Worm (Caenorhabditis elegans): ENCODE measurements around the gene his-39.

Gene his-39

ce11 chrV:8520846-8521553, 15.3 kb upstream of the his-39 start, which contains the start of the genes F45F2.11 and otpl-7 (continued):
- TF ChIP-seq hrde-1 (tag; optimal IDR thresholded peaks at IDR 0.05; ENCODE audit: borderline replicate concordance), result no peak
- TF ChIP-seq cebp-1 (GFP tag; IDR thresholded peaks at IDR 0.05), result no peak
- no peak for TF ChIP-seq cebp-1 (tag; optimal IDR thresholded peaks at IDR 0.05)
- TF ChIP-seq hlh-12 (tag; optimal IDR thresholded peaks at IDR 0.05), result no peak
- no peak for TF ChIP-seq lir-1 (GFP tag; conservative IDR thresholded peaks at IDR 0.05)
- no peak for TF ChIP-seq atf-7 (tag; optimal IDR thresholded peaks at IDR 0.05)
- TF ChIP-seq ceh-79 (tag; optimal IDR thresholded peaks at IDR 0.05), result no peak
- TF ChIP-seq T07F8.4 (tag; optimal IDR thresholded peaks at IDR 0.05), result no peak
- peak; percentile 89 for TF ChIP-seq madf-6 (GFP tag; IDR thresholded peaks at IDR 0.05)
- TF ChIP-seq lsl-1 (GFP tag; optimal IDR thresholded peaks at IDR 0.05), result peak; percentile 94
- TF ChIP-seq C17E4.6 (GFP tag; IDR thresholded peaks at IDR 0.05), result no peak
- TF ChIP-seq D2030.7 (GFP tag; IDR thresholded peaks at IDR 0.05), result peak; percentile 28; the same call in 1 of the 2 replicates
- no peak for TF ChIP-seq Y53F4B.3 (GFP tag; IDR thresholded peaks at IDR 0.05)
- TF ChIP-seq F22D6.2 (tag; optimal IDR thresholded peaks at IDR 0.05), result no peak
- TF ChIP-seq snpc-1.3 (tag; optimal IDR thresholded peaks at IDR 0.05; ENCODE audit: insufficient read depth), result no peak
- no peak for TF ChIP-seq nhr-179 (tag; optimal IDR thresholded peaks at IDR 0.05)
- no peak for TF ChIP-seq ztf-26 (tag; optimal IDR thresholded peaks at IDR 0.05)
- TF ChIP-seq efl-1 (GFP tag; optimal IDR thresholded peaks at IDR 0.05), result peak; percentile 2
- TF ChIP-seq aptf-2 (GFP tag; conservative IDR thresholded peaks at IDR 0.05), result no peak
- no peak for TF ChIP-seq akir-1 (GFP tag; optimal IDR thresholded peaks at IDR 0.05)
- no peak for TF ChIP-seq egl-44 (GFP tag; IDR thresholded peaks at IDR 0.05)
- TF ChIP-seq nfya-1 (tag; optimal IDR thresholded peaks at IDR 0.05; ENCODE audit: borderline replicate concordance, insufficient read depth), result no peak
- no peak for TF ChIP-seq tlf-1 (GFP tag; optimal IDR thresholded peaks at IDR 0.05)
- 0 out of 2 replicates have a peak, but pooled peaks have one; percentile 35 for TF ChIP-seq madf-3 (GFP tag; IDR thresholded peaks at IDR 0.05)
- TF ChIP-seq rpc-1 (optimal IDR thresholded peaks at IDR 0.05), result no peak
- no peak for TF ChIP-seq rpc-1 (tag; optimal IDR thresholded peaks at IDR 0.05)
- TF ChIP-seq mel-28 (tag; optimal IDR thresholded peaks at IDR 0.05; ENCODE audit: borderline replicate concordance), result no peak
- no peak for TF ChIP-seq nhr-27 (tag; optimal IDR thresholded peaks at IDR 0.05)
- TF ChIP-seq egl-18 (GFP tag; IDR thresholded peaks at IDR 0.05), result no peak
- no peak for TF ChIP-seq T26A5.8 (tag; optimal IDR thresholded peaks at IDR 0.05)
- no peak for TF ChIP-seq attf-5 (GFP tag; optimal IDR thresholded peaks at IDR 0.05)
- no peak for TF ChIP-seq lin-54 (GFP tag; optimal IDR thresholded peaks at IDR 0.05)

DNA sequence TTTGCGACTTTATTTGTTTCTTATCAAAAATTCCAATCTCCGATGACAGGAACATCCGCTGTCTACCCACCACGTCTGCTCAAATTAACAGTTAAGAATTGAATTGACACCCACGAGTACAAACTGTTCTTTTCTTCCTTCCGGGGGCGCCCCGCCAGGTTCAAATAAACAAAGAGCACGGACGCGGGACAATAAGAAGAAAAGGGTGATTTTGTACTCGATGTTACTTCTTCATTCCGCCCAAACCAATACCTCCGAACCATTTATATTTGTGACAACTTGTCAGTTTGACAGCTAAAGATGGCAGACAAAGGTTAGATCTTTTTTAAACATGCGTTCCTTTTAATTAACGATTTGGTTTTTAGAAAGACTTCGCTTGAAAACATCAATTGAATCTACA, 10.5 kb upstream of the his-39 start, which contains the start of gene otpl-6:
Gene otpl-6, plus strand, starts transcription at position 301 of the 400 bp plus-strand sequence.
- TF ChIP-seq pbrm-1 (GFP tag; IDR thresholded peaks at IDR 0.05) (no peak), nhr-120 (GFP tag; IDR thresholded peaks at IDR 0.05) (no peak), ztf-22 (GFP tag; optimal IDR thresholded peaks at IDR 0.05) (no peak)

DNA sequence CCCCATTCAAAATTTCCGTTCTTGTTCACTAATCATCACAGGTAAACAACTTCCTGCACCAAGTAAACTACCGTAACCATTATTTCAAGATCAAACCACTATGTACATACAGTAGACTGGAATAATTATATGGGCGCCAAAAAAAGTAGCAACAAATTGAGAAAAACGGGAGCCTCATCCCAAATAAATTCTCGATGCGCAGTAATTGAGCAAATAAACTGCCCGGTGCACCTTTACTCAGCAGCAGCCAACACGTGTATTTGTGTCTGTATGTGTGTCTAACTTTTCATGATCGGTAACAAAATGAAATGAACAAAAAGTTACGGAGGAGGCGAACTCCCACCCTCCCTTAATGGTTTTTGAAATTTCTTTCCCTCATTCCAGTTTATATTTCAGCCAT, 7.1 kb upstream of the his-39 start, which contains the start of gene otpl-5:
Gene otpl-5, plus strand, starts transcription at position 301 of the 400 bp plus-strand sequence.
- TF ChIP-seq F49E8.2 (tag; optimal IDR thresholded peaks at IDR 0.05; ENCODE audit: insufficient read depth) (no peak), madf-10 (tag; optimal IDR thresholded peaks at IDR 0.05) (no peak)
